Fruit fly (Drosophila melanogaster) whole organism, embryonic: ENCODE data around the gene CG9568.

Source experiments
- BEAF-32 ChIP-seq: fragments of 200-800 bp; sonication (Bioruptor generic); optimal IDR thresholded peaks from 3 replicates; lab custom pipeline; 2017; ENCODE audit warnings: missing biosample characterization, missing genetic modification characterization, mild to moderate bottlenecking, moderate library complexity, missing genetic modification reagents
- Bdp1 ChIP-seq: fragments of 200-800 bp; sonication (Bioruptor generic); optimal IDR thresholded peaks from 3 replicates; lab custom pipeline; 2016; ENCODE audit warnings: missing biosample characterization, missing genetic modification characterization
- Bteb2 ChIP-seq: fragments of 200-800 bp; sonication (Bioruptor generic); optimal IDR thresholded peaks from 2 replicates; lab custom pipeline; 2016; ENCODE audit warnings: missing biosample characterization, missing genetic modification characterization
- CG1024 ChIP-seq: fragments of 200-800 bp; sonication (Bioruptor generic); IDR thresholded peaks from 2 replicates; pipeline ENCODE4 v1.3.6; 2022; ENCODE audit warnings: missing biosample characterization, missing genetic modification characterization
- CG11504 ChIP-seq: fragments of 200-800 bp; sonication (Bioruptor generic); optimal IDR thresholded peaks from 3 replicates; lab custom pipeline; 2019; ENCODE audit warnings: missing biosample characterization, mild to moderate bottlenecking, missing genetic modification characterization, moderate library complexity
- CG12769 ChIP-seq: fragments of 200-800 bp; sonication (Bioruptor generic); optimal IDR thresholded peaks from 2 replicates; lab custom pipeline; 2019; ENCODE audit warnings: missing biosample characterization, mild to moderate bottlenecking, missing genetic modification characterization, moderate library complexity
- CG14667 ChIP-seq: fragments of 200-800 bp; sonication (Bioruptor generic); IDR thresholded peaks from 2 replicates; pipeline ENCODE4 v1.3.6; 2022; ENCODE audit warnings: missing biosample characterization, missing genetic modification characterization
- CG14710 ChIP-seq: fragments of 200-800 bp; sonication (Bioruptor generic); optimal IDR thresholded peaks from 3 replicates; lab custom pipeline; 2019; ENCODE audit warnings: missing biosample characterization, mild to moderate bottlenecking, missing genetic modification characterization, moderate library complexity
- CG18619 ChIP-seq: fragments of 200-800 bp; sonication (Bioruptor generic); optimal IDR thresholded peaks from 3 replicates; lab custom pipeline; 2017; ENCODE audit warnings: missing biosample characterization, mild to moderate bottlenecking, missing genetic modification characterization
- CG30431 ChIP-seq: fragments of 200-800 bp; sonication (Bioruptor generic); optimal IDR thresholded peaks from 2 replicates; lab custom pipeline; 2017; ENCODE audit warnings: missing biosample characterization, missing genetic modification characterization
- CG3407 ChIP-seq: fragments of 200-800 bp; sonication (Bioruptor generic); optimal IDR thresholded peaks from 2 replicates; lab custom pipeline; 2018; ENCODE audit warnings: missing biosample characterization, mild to moderate bottlenecking, missing genetic modification characterization
- CG3838 ChIP-seq: fragments of 200-800 bp; sonication (Bioruptor generic); optimal IDR thresholded peaks from 3 replicates; lab custom pipeline; 2016; ENCODE audit warnings: missing biosample characterization, missing genetic modification characterization
- CG4282 ChIP-seq: fragments of 200-800 bp; sonication (Bioruptor generic); optimal IDR thresholded peaks from 2 replicates; lab custom pipeline; 2016; ENCODE audit warnings: missing biosample characterization, missing genetic modification characterization
- CG4360 ChIP-seq: fragments of 200-800 bp; sonication (Bioruptor generic); IDR thresholded peaks from 2 replicates; pipeline ENCODE4 v1.3.6; 2022; ENCODE audit warnings: missing biosample characterization, missing genetic modification characterization
- CG43689 ChIP-seq: fragments of 200-800 bp; sonication (Bioruptor generic); IDR thresholded peaks from 2 replicates; pipeline ENCODE4 v1.3.6; 2022; ENCODE audit warnings: missing biosample characterization, missing genetic modification characterization
- CG4424 ChIP-seq: fragments of 200-800 bp; sonication (Bioruptor generic); optimal IDR thresholded peaks from 3 replicates; lab custom pipeline; 2016; ENCODE audit warnings: missing biosample characterization, missing genetic modification characterization
- CG5180 ChIP-seq: fragments of 200-800 bp; sonication (Bioruptor generic); optimal IDR thresholded peaks from 3 replicates; lab custom pipeline; 2017; ENCODE audit warnings: missing biosample characterization, missing genetic modification characterization, mild to moderate bottlenecking, moderate library complexity, missing genetic modification reagents
- CG7987 ChIP-seq: fragments of 200-800 bp; sonication (Bioruptor generic); optimal IDR thresholded peaks from 2 replicates; lab custom pipeline; 2018; ENCODE audit warnings: missing biosample characterization, mild to moderate bottlenecking, missing genetic modification characterization, moderate library complexity
- CG8765 ChIP-seq: fragments of 200-800 bp; sonication (Bioruptor generic); IDR thresholded peaks from 2 replicates; pipeline ENCODE4 v1.3.6; 2022; ENCODE audit warnings: missing biosample characterization, missing genetic modification characterization
- CoRest ChIP-seq: fragments of 200-800 bp; sonication (Bioruptor generic); optimal IDR thresholded peaks from 3 replicates; lab custom pipeline; 2018; ENCODE audit warnings: missing biosample characterization, mild to moderate bottlenecking, missing genetic modification characterization, moderate library complexity
- Elba2 ChIP-seq: fragments of 200-800 bp; sonication (Bioruptor generic); optimal IDR thresholded peaks from 3 replicates; lab custom pipeline; 2016; ENCODE audit warnings: missing biosample characterization, missing genetic modification characterization
- Fer1 ChIP-seq: fragments of 200-800 bp; sonication (Bioruptor generic); optimal IDR thresholded peaks from 2 replicates; lab custom pipeline; 2017; ENCODE audit warnings: missing biosample characterization, mild to moderate bottlenecking, missing genetic modification characterization
- Gsc ChIP-seq: fragments of 200-800 bp; sonication (Bioruptor generic); IDR thresholded peaks from 2 replicates; pipeline ENCODE4 v1.3.6; 2022; ENCODE audit warnings: missing biosample characterization, missing genetic modification characterization
- Hr39 ChIP-seq: fragments of >200 bp; optimal IDR thresholded peaks from 2 replicates; lab custom pipeline; 2017
- Mad ChIP-seq: fragments of 200-800 bp; sonication (Bioruptor generic); optimal IDR thresholded peaks from 2 replicates; lab custom pipeline; 2016; ENCODE audit warnings: missing biosample characterization, missing genetic modification characterization
- Nf-YA ChIP-seq: fragments of 200-800 bp; sonication (Bioruptor generic); IDR thresholded peaks from 2 replicates; pipeline ENCODE4 v1.3.6; 2022; ENCODE audit warnings: missing biosample characterization, missing genetic modification characterization
- Poxn ChIP-seq: fragments of 200-800 bp; sonication (Bioruptor generic); IDR thresholded peaks from 2 replicates; pipeline ENCODE4 v1.3.6; 2022; ENCODE audit warnings: missing biosample characterization, missing genetic modification characterization
- Rx ChIP-seq: fragments of 200-800 bp; sonication (Bioruptor generic); IDR thresholded peaks from 2 replicates; pipeline ENCODE4 v1.3.6; 2022; ENCODE audit warnings: missing biosample characterization, missing genetic modification characterization
- Six4 ChIP-seq: fragments of 200-800 bp; sonication (Bioruptor generic); optimal IDR thresholded peaks from 2 replicates; lab custom pipeline; 2016; ENCODE audit warnings: missing biosample characterization, missing genetic modification characterization
- Sox100B ChIP-seq: fragments of 200-800 bp; sonication (Bioruptor generic); optimal IDR thresholded peaks from 3 replicates; lab custom pipeline; 2018; ENCODE audit warnings: missing biosample characterization, mild to moderate bottlenecking, missing genetic modification characterization
- Sox102F ChIP-seq: fragments of 200-800 bp; sonication (Bioruptor generic); optimal IDR thresholded peaks from 2 replicates; lab custom pipeline; 2018; ENCODE audit warnings: missing biosample characterization, mild to moderate bottlenecking, missing genetic modification characterization, moderate library complexity
- Sry-δ ChIP-seq: fragments of 200-800 bp; sonication (Bioruptor generic); optimal IDR thresholded peaks from 2 replicates; lab custom pipeline; 2016; ENCODE audit warnings: missing biosample characterization, missing genetic modification characterization
- ab ChIP-seq: fragments of 200-800 bp; sonication (Bioruptor generic); optimal IDR thresholded peaks from 2 replicates; lab custom pipeline; 2016; ENCODE audit warnings: missing biosample characterization, missing genetic modification characterization
- btn ChIP-seq: fragments of 200-800 bp; sonication (Bioruptor generic); optimal IDR thresholded peaks from 2 replicates; lab custom pipeline; 2016; ENCODE audit warnings: missing biosample characterization, missing genetic modification characterization
- cwo ChIP-seq: fragments of 200-800 bp; sonication (Bioruptor generic); optimal IDR thresholded peaks from 3 replicates; lab custom pipeline; 2017; ENCODE audit warnings: missing biosample characterization, missing genetic modification characterization, mild to moderate bottlenecking, moderate library complexity, missing genetic modification reagents
- dmrt11E ChIP-seq: fragments of 200-800 bp; sonication (Bioruptor generic); optimal IDR thresholded peaks from 3 replicates; lab custom pipeline; 2018; ENCODE audit warnings: missing biosample characterization, mild to moderate bottlenecking, missing genetic modification characterization, moderate library complexity
- gfzf ChIP-seq: fragments of 200-800 bp; sonication (Bioruptor generic); optimal IDR thresholded peaks from 2 replicates; lab custom pipeline; 2016; ENCODE audit warnings: missing biosample characterization, mild to moderate bottlenecking, missing genetic modification characterization, moderate library complexity
- hb ChIP-seq: fragments of 200-800 bp; sonication (Bioruptor generic); IDR thresholded peaks from 3 replicates; pipeline ENCODE4 v1.3.6; 2022; ENCODE audit warnings: missing biosample characterization, missing genetic modification characterization; ENCODE audit not compliant: partially characterized antibody
- her ChIP-seq: fragments of 200-800 bp; sonication (Bioruptor generic); optimal IDR thresholded peaks from 2 replicates; lab custom pipeline; 2016; ENCODE audit warnings: missing biosample characterization, missing genetic modification characterization
- kah ChIP-seq: fragments of 200-800 bp; sonication (Bioruptor generic); optimal IDR thresholded peaks from 2 replicates; lab custom pipeline; 2018; ENCODE audit warnings: missing biosample characterization, mild to moderate bottlenecking, missing genetic modification characterization
- kni ChIP-seq: fragments of 200-800 bp; sonication (Bioruptor generic); optimal IDR thresholded peaks from 3 replicates; lab custom pipeline; 2017; ENCODE audit warnings: mild to moderate bottlenecking, missing biosample characterization, missing genetic modification reagents, missing genetic modification characterization
- lilli ChIP-seq: fragments of 200-800 bp; sonication (Bioruptor generic); optimal IDR thresholded peaks from 3 replicates; lab custom pipeline; 2016; ENCODE audit warnings: missing biosample characterization, missing genetic modification characterization
- mirr ChIP-seq: fragments of 200-800 bp; sonication (Bioruptor generic); optimal IDR thresholded peaks from 3 replicates; lab custom pipeline; 2018; ENCODE audit warnings: missing biosample characterization, mild to moderate bottlenecking, missing genetic modification characterization
- nau ChIP-seq: fragments of 200-800 bp; sonication (Bioruptor generic); optimal IDR thresholded peaks from 3 replicates; lab custom pipeline; 2017; ENCODE audit warnings: missing biosample characterization, mild to moderate bottlenecking, missing genetic modification characterization, missing genetic modification reagents
- pho ChIP-seq: fragments of 200-800 bp; sonication (Bioruptor generic); optimal IDR thresholded peaks from 2 replicates; lab custom pipeline; 2016; ENCODE audit warnings: missing biosample characterization, missing genetic modification characterization
- pnt ChIP-seq: fragments of 200-800 bp; sonication (Bioruptor generic); optimal IDR thresholded peaks from 3 replicates; lab custom pipeline; 2016; ENCODE audit warnings: missing biosample characterization, missing genetic modification characterization
- sens ChIP-seq: fragments of 200-800 bp; sonication (Bioruptor generic); peaks from one replicate; lab custom pipeline; 2016; ENCODE audit warnings: missing biosample characterization, missing genetic modification characterization
- sim ChIP-seq: fragments of 200-800 bp; sonication (Bioruptor generic); IDR thresholded peaks from 2 replicates; pipeline ENCODE4 v1.3.6; 2022; ENCODE audit warnings: missing biosample characterization, missing genetic modification characterization
- sima ChIP-seq: fragments of 200-800 bp; sonication (Bioruptor generic); optimal IDR thresholded peaks from 2 replicates; lab custom pipeline; 2016; ENCODE audit warnings: missing biosample characterization, missing genetic modification characterization
- sob ChIP-seq: fragments of 200-800 bp; sonication (Bioruptor generic); IDR thresholded peaks from 2 replicates; pipeline ENCODE4 v1.3.6; 2022; ENCODE audit warnings: missing biosample characterization, missing genetic modification characterization
- ttk ChIP-seq: fragments of 200-800 bp; sonication (Bioruptor generic); IDR thresholded peaks from 2 replicates; pipeline ENCODE4 v2.1.2; 2022; ENCODE audit warnings: missing biosample characterization, missing genetic modification characterization
- zf30C ChIP-seq: fragments of 200-800 bp; sonication (Bioruptor generic); optimal IDR thresholded peaks from 3 replicates; lab custom pipeline; 2018; ENCODE audit warnings: missing biosample characterization, mild to moderate bottlenecking, missing genetic modification characterization

Gene CG9568

dm6 chr2L:8997285-8997684 is 13.1 kb upstream of the CG9568 start, which contains the start of the genes alien and CG18661 (continued):
- TF ChIP-seq CG30431 (GFP tag; lab: Kevin White, UChicago) (peak; percentile 48), CG3838 (peak; percentile 74), CG5180 (GFP tag; lab: Kevin White, UChicago) (no peak), CG4360 (GFP tag; lab: Robert Waterston, UW) (no peak), her (GFP tag; lab: Kevin White, UChicago) (peak; percentile 78), Rx (GFP tag; lab: Robert Waterston, UW) (peak; percentile 79), Hr39 (no peak), Fer1 (peak; percentile 54), gfzf (peak; percentile 88), btn (GFP tag; lab: Kevin White, UChicago) (peak; percentile 29), dmrt11E (tag; lab: Kevin White, UChicago) (peak; percentile 92), CG11504 (tag; lab: Kevin White, UChicago) (peak; percentile 90), CG12769 (tag; lab: Kevin White, UChicago) (peak; percentile 84), Six4 (GFP tag; lab: Kevin White, UChicago) (peak; percentile 45), nau (GFP tag; lab: Kevin White, UChicago) (peak; percentile 14), CG14667 (peak; percentile 80), CG43689 (GFP tag; lab: Robert Waterston, UW) (peak; percentile 55; the same call in 1 of the 2 replicates), BEAF-32 (peak; percentile 73), CoRest (tag; lab: Kevin White, UChicago) (peak; percentile 90), CG4282 (GFP tag; lab: Kevin White, UChicago) (peak; percentile 88), sens (GFP tag; lab: Kevin White, UChicago) (peak; percentile 98), sima (GFP tag; lab: Kevin White, UChicago) (peak; percentile 93), CG4424 (GFP tag; lab: Kevin White, UChicago) (peak; percentile 75), Sry-δ (GFP tag; lab: Kevin White, UChicago) (peak; percentile 88), CG18619 (GFP tag; lab: Kevin White, UChicago) (peak; percentile 82), cwo (GFP tag; lab: Kevin White, UChicago) (peak; percentile 11), sob (GFP tag; lab: Robert Waterston, UW) (peak; percentile 90), CG14710 (tag; lab: Kevin White, UChicago) (peak; percentile 79), Bdp1 (peak; percentile 25), Elba2 (GFP tag; lab: Kevin White, UChicago) (peak; percentile 41), ab (GFP tag; lab: Kevin White, UChicago) (peak; percentile 43), sim (GFP tag; lab: Robert Waterston, UW) (no peak), Mad (GFP tag; lab: Kevin White, UChicago) (peak; percentile 64), CG1024 (GFP tag; lab: Robert Waterston, UW) (peak; percentile 95), kni (GFP tag; lab: Kevin White, UChicago) (no peak), pho (GFP tag; lab: Kevin White, UChicago) (peak; percentile 83), Poxn (GFP tag; lab: Robert Waterston, UW) (peak; percentile 54; the same call in 1 of the 2 replicates), hb (GFP tag; lab: Robert Waterston, UW) (no peak), CG8765 (GFP tag; lab: Robert Waterston, UW) (peak; percentile 88), Gsc (peak; percentile 48; the same call in 1 of the 2 replicates), lilli (GFP tag; lab: Kevin White, UChicago) (peak; percentile 96), Sox100B (GFP tag; lab: Kevin White, UChicago) (peak; percentile 49), Sox102F (peak; percentile 94), CG7987 (peak; percentile 54), mirr (GFP tag; lab: Kevin White, UChicago) (peak; percentile 23), ttk (GFP tag; lab: Robert Waterston, UW) (peak; percentile 88), zf30C (GFP tag; lab: Kevin White, UChicago) (no peak), pnt (peak; percentile 97), Nf-YA (GFP tag; lab: Robert Waterston, UW) (peak; percentile 83), kah (no peak), CG3407 (GFP tag; lab: Kevin White, UChicago) (no peak), Bteb2 (GFP tag; lab: Kevin White, UChicago) (peak; percentile 67)
